Worm (Caenorhabditis elegans) whole organism, L1 larva: ENCODE measurements around the gene usp-46.

ENCODE experiments used
- nhr-11 ChIP-seq: fragments of 150-350 bp; optimal IDR thresholded peaks from 2 replicates; lab custom pipeline; 2014; ENCODE audit warnings: missing biosample characterization, missing genetic modification characterization
- nhr-237 ChIP-seq: fragments of 150-350 bp; optimal IDR thresholded peaks from 2 replicates; lab custom pipeline; 2014; ENCODE audit warnings: missing biosample characterization, missing genetic modification characterization
- nhr-76 ChIP-seq: sonication (generic microtip); optimal IDR thresholded peaks from 2 replicates; lab custom pipeline; 2017; ENCODE audit warnings: missing biosample characterization, missing genetic modification characterization
- unc-130 ChIP-seq: fragments of 150-350 bp; optimal IDR thresholded peaks from 2 replicates; lab custom pipeline; 2017; ENCODE audit warnings: missing biosample characterization, missing genetic modification characterization, inconsistent platforms
- ztf-11 ChIP-seq, 2 experiments: sonication (generic microtip); optimal IDR thresholded peaks; 2 replicates each; lab custom pipeline; 2016 to 2017; ENCODE audit warnings: missing genetic modification characterization in 2 of 2, missing biosample characterization in 1 of 2, missing compliant biosample characterization in 1 of 2

DNA sequence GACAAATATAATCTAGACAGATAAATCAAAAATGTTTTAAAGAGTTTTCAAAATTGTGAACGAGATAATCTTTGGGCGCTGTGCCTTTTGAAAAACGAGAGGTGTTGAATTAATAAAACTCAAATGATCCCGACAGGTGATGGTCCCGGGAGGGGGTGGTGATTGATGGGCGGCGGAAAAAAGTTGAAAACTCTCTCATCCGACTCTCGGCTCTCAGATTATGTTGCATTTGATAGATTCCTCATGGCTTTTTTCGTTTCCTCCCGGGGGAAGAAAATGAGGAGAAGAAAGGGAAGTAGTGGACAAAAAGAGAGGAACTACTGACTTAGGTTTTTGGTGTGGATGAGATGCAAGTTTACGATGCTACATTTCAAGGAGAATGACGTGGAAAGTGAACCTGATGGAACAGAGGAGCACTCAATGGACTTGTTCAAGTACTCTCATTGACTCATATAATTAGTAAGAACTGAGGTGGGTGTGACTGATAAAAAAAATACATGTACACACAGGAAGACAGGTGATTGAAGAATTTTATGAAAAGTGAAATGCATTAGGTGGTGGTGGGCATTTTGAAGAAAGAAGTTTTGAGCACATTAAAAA, 45.0 kb upstream of the usp-46 start:
- TF ChIP-seq nhr-11 (tag; lab: Kevin White, UChicago) (no peak), nhr-237 (tag; lab: Kevin White, UChicago) (no peak), ztf-11 (tag; optimal IDR thresholded peaks at IDR 0.05; lab: Kevin White, UChicago) (no peak), nhr-76 (tag; lab: Kevin White, UChicago) (no peak), unc-130 (tag; lab: Kevin White, UChicago) (no peak)
